Worm (Caenorhabditis elegans) whole organism, early embryonic: ENCODE data around the gene rpc-1.

Experiments used
- aly-1 ChIP-seq: sonication (generic microtip); optimal IDR thresholded peaks from 2 replicates; lab custom pipeline; 2016; ENCODE audit warnings: missing genetic modification characterization, missing compliant biosample characterization
- ama-1 ChIP-seq: fragments of 150-350 bp; optimal IDR thresholded peaks from 2 replicates; lab custom pipeline; 2014
- ceh-13 ChIP-seq: fragments of 200-800 bp; sonication (Bioruptor generic); optimal IDR thresholded peaks from 2 replicates; lab custom pipeline; 2018; ENCODE audit warnings: mild to moderate bottlenecking, missing genetic modification characterization, missing compliant biosample characterization
- ceh-36 ChIP-seq: sonication (generic microtip); optimal IDR thresholded peaks from 2 replicates; lab custom pipeline; 2016; ENCODE audit warnings: missing genetic modification characterization, inconsistent platforms, missing compliant biosample characterization
- hmbx-1 ChIP-seq: sonication (generic microtip); optimal IDR thresholded peaks from 2 replicates; lab custom pipeline; 2016; ENCODE audit warnings: mild to moderate bottlenecking, missing genetic modification characterization, missing compliant biosample characterization
- hmg-4 ChIP-seq: fragments of 200-800 bp; sonication (Bioruptor generic); optimal IDR thresholded peaks from 2 replicates; lab custom pipeline; 2018; ENCODE audit warnings: mild to moderate bottlenecking, missing genetic modification characterization, missing compliant biosample characterization
- hnd-1 ChIP-seq: sonication (generic microtip); optimal IDR thresholded peaks from 2 replicates; lab custom pipeline; 2016; ENCODE audit warnings: missing genetic modification characterization, missing compliant biosample characterization
- scrt-1 ChIP-seq: fragments of 200-800 bp; sonication (Bioruptor generic); IDR thresholded peaks from 2 replicates; pipeline ENCODE4 v1.3.6; 2022; ENCODE audit warnings: missing genetic modification characterization, missing compliant biosample characterization
- sea-1 ChIP-seq: fragments of 200-800 bp; sonication (Bioruptor generic); conservative IDR thresholded peaks from 2 replicates; pipeline ENCODE4 v1.3.6; 2022; ENCODE audit warnings: missing genetic modification characterization, missing compliant biosample characterization
- tbx-37 ChIP-seq: fragments of 200-800 bp; sonication (Bioruptor generic); conservative IDR thresholded peaks from 2 replicates; pipeline ENCODE4 v1.3.6; 2022; ENCODE audit warnings: missing genetic modification reagents, missing genetic modification characterization, missing compliant biosample characterization

DNA sequence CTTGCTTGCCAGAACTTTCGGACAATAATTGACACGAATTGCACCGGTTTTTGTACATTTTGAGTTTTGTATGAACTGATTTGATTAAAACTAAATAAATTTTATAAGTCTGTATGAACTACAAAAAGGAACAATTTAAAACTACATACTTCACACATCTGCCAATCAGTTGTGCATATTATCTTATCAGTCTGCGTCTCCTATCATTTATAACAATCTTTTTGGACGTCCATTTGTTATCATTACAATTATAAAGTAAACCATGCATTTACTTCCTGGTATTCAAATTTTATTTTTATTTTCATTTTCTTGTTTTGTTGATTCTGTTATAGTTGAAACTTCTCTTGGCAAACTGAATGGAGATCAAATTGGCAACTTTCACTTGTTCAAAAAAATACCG, 14.8 kb upstream of the rpc-1 start, which contains the start of gene cest-10:
- TF ChIP-seq hmg-4: no peak
- TF ChIP-seq ama-1 (lab: Kevin White, UChicago): no peak
- no peak for TF ChIP-seq hnd-1 (tag; lab: Kevin White, UChicago)
- TF ChIP-seq scrt-1 (GFP tag; lab: Robert Waterston, UW): no peak
- no peak for TF ChIP-seq hmbx-1 (tag; lab: Kevin White, UChicago)
- TF ChIP-seq ceh-36 (tag; lab: Kevin White, UChicago): no peak
- no peak for TF ChIP-seq tbx-37 (GFP tag; lab: Robert Waterston, UW)
- TF ChIP-seq ceh-13: no peak
- no peak for TF ChIP-seq sea-1 (GFP tag; lab: Robert Waterston, UW)
- TF ChIP-seq aly-1 (tag; lab: Kevin White, UChicago): no peak
